Fruit fly (Drosophila melanogaster) ovary, adult (tissue): Measurements from ENCODE around the gene CG33552.

Experiments used
- CG17801 ChIP-seq: fragments of 200-800 bp; optimal IDR thresholded peaks from 2 replicates; lab custom pipeline; 2019; ENCODE audit warnings: missing biosample characterization, mild to moderate bottlenecking, missing genetic modification characterization, moderate library complexity; ENCODE audit not compliant: partially characterized antibody

The CG33552 gene

dm6 chr2L:16731799-16732198 is 49.5 kb downstream of the CG33552 start, which contains the start of gene Prosbeta4:
Gene Prosbeta4 (minus strand): TSS chr2L:16732133.
- no peak for TF ChIP-seq CG17801 (GFP tag; lab: Kevin White, UChicago)

DNA sequence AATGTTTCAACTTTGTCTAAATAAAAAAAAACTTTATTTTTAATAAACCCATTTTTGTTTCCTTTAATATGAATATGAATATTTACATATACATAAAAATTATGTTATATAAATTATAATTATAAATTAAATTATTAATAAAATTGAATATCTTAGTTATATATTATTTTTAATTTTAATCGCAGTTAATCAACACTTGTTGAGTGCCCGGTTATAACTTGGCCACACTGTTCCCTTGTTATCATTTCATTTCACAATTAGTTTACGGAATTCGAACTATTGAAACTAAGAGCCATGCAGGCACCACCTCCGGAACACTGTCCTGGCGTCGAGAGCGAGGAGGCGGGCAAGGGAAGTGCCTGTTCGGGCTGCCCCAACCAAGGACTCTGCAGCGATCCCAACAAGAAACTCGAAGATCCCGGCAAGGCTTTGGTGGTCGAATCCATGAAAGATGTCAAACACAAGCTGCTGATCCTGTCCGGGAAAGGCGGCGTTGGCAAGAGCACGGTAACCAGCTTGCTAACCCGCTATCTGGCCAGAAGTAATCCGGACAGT is 50.1 kb downstream of the CG33552 start, which contains the start of gene Nubp1:
Nubp1 (plus strand) TSS at position 213 of the 555 bp plus-strand sequence.
- TF ChIP-seq CG17801 (GFP tag; lab: Kevin White, UChicago): no peak
